Worm (Caenorhabditis elegans) whole organism, midembryonic: Measurements from ENCODE around the gene lmp-2.

Experiments
- T22C8.4 ChIP-seq: fragments of 200-800 bp; sonication (Bioruptor generic); IDR thresholded peaks from 2 replicates; pipeline ENCODE4 v1.3.6; 2022; ENCODE audit warnings: missing genetic modification characterization, missing compliant biosample characterization
- cog-1 ChIP-seq: sonication (generic microtip); optimal IDR thresholded peaks from 2 replicates; lab custom pipeline; 2016; ENCODE audit warnings: missing genetic modification characterization, missing compliant biosample characterization
- flt-1 ChIP-seq: fragments of 200-800 bp; sonication (Bioruptor generic); IDR thresholded peaks from 2 replicates; pipeline ENCODE4 v1.3.6; 2022; ENCODE audit warnings: missing genetic modification characterization, missing compliant biosample characterization
- med-1 ChIP-seq: sonication (generic microtip); optimal IDR thresholded peaks from 2 replicates; lab custom pipeline; 2017; ENCODE audit warnings: missing genetic modification characterization, mild to moderate bottlenecking, missing compliant biosample characterization, antibody characterized with exemption, missing genetic modification reagents; ENCODE audit not compliant: insufficient read depth
- tab-1 ChIP-seq: fragments of 200-800 bp; sonication (Bioruptor generic); IDR thresholded peaks from 2 replicates; pipeline ENCODE4 v1.3.6; 2022; ENCODE audit warnings: missing genetic modification characterization, missing compliant biosample characterization
- ztf-23 ChIP-seq: fragments of 200-800 bp; sonication (Bioruptor generic); IDR thresholded peaks from 2 replicates; pipeline ENCODE4 v1.3.6; 2022; ENCODE audit warnings: missing genetic modification reagents, missing genetic modification characterization, missing compliant biosample characterization
- ztf-29 ChIP-seq: fragments of 200-800 bp; sonication (Bioruptor generic); IDR thresholded peaks from 2 replicates; pipeline ENCODE4 v1.3.6; 2022; ENCODE audit warnings: missing genetic modification reagents, missing genetic modification characterization, missing compliant biosample characterization

DNA sequence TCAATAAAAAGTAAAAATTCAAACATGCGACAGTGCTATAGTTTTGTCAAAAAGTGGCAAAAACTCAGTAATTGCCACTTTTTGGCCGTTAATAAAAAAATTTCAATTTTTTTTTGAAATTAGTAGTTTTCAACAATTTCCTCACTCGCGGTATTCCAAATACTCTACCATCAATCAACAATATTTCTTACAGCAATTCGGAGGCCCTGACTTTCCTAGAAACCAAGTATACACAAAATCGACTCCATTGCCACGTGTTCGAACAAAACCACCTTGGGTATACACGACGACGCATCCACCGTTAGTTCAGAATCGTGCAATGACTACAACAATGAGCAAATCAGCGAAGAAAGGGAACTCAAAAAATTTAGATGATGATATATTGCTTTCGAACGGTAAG, 46.2 kb downstream of the lmp-2 start:
- TF ChIP-seq flt-1 (GFP tag; lab: Robert Waterston, UW) (no peak), ztf-29 (GFP tag; lab: Robert Waterston, UW) (no peak), T22C8.4 (GFP tag; lab: Robert Waterston, UW) (no peak), tab-1 (GFP tag; lab: Robert Waterston, UW) (no peak), ztf-23 (no peak), med-1 (GFP tag; lab: Kevin White, UChicago) (no peak), cog-1 (tag; lab: Kevin White, UChicago) (no peak)
